Fruit fly (Drosophila melanogaster) whole organism, prepupa: ENCODE measurements around the gene spen.

Source experiments
- CG11294 ChIP-seq: fragments of 200-800 bp; sonication (Bioruptor generic); IDR thresholded peaks from 2 replicates; pipeline ENCODE4 v1.3.6; 2022; ENCODE audit warnings: missing biosample characterization, missing genetic modification characterization
- CG11902 ChIP-seq: fragments of 200-800 bp; sonication (Bioruptor generic); optimal IDR thresholded peaks from 3 replicates; lab custom pipeline; 2016; ENCODE audit warnings: missing biosample characterization, missing genetic modification characterization
- CG15336 ChIP-seq: fragments of 200-800 bp; sonication (Bioruptor generic); IDR thresholded peaks from 2 replicates; pipeline ENCODE4 v1.3.6; 2022; ENCODE audit warnings: missing biosample characterization, missing genetic modification characterization
- CG1621 ChIP-seq: fragments of 200-800 bp; sonication (Bioruptor generic); optimal IDR thresholded peaks from 3 replicates; lab custom pipeline; 2018; ENCODE audit warnings: missing biosample characterization, mild to moderate bottlenecking, missing genetic modification characterization
- CG16779 ChIP-seq: fragments of 200-800 bp; sonication (Bioruptor generic); optimal IDR thresholded peaks from 3 replicates; lab custom pipeline; 2017; ENCODE audit warnings: missing biosample characterization, mild to moderate bottlenecking, missing genetic modification characterization
- CG31627 ChIP-seq: fragments of 200-800 bp; sonication (Bioruptor generic); optimal IDR thresholded peaks from 3 replicates; lab custom pipeline; 2016; ENCODE audit warnings: missing biosample characterization, missing genetic modification characterization
- CG34406 ChIP-seq: fragments of 200-800 bp; sonication (Bioruptor generic); optimal IDR thresholded peaks from 3 replicates; lab custom pipeline; 2016; ENCODE audit warnings: missing biosample characterization, missing genetic modification characterization
- CG3919 ChIP-seq: fragments of 200-800 bp; sonication (Bioruptor generic); optimal IDR thresholded peaks from 3 replicates; lab custom pipeline; 2016; ENCODE audit warnings: missing biosample characterization, missing genetic modification characterization
- CG4318 ChIP-seq: fragments of 200-800 bp; sonication (Bioruptor generic); optimal IDR thresholded peaks from 3 replicates; lab custom pipeline; 2017; ENCODE audit warnings: missing biosample characterization, mild to moderate bottlenecking, missing genetic modification characterization
- CG6276 ChIP-seq: fragments of 200-800 bp; sonication (Bioruptor generic); optimal IDR thresholded peaks from 2 replicates; lab custom pipeline; 2017; ENCODE audit warnings: missing biosample characterization, mild to moderate bottlenecking, missing genetic modification characterization
- CG6792 ChIP-seq: fragments of 200-800 bp; sonication (Bioruptor generic); optimal IDR thresholded peaks from 3 replicates; lab custom pipeline; 2016; ENCODE audit warnings: missing biosample characterization, missing genetic modification characterization
- CG6808 ChIP-seq: fragments of 200-800 bp; sonication (Bioruptor generic); optimal IDR thresholded peaks from 3 replicates; lab custom pipeline; 2017; ENCODE audit warnings: missing biosample characterization, missing genetic modification characterization, mild to moderate bottlenecking, moderate library complexity, missing genetic modification reagents
- CG6854 ChIP-seq: fragments of 200-800 bp; sonication (Bioruptor generic); optimal IDR thresholded peaks from 2 replicates; lab custom pipeline; 2017; ENCODE audit warnings: missing biosample characterization, mild to moderate bottlenecking, missing genetic modification characterization
- CG7368 ChIP-seq: fragments of 200-800 bp; sonication (Bioruptor generic); optimal IDR thresholded peaks from 3 replicates; lab custom pipeline; 2016; ENCODE audit warnings: missing biosample characterization, missing genetic modification characterization
- CG8119 ChIP-seq: fragments of 200-800 bp; sonication (Bioruptor generic); IDR thresholded peaks from 3 replicates; pipeline ENCODE4 v1.3.6; 2022; ENCODE audit warnings: missing biosample characterization, missing genetic modification characterization
- CG9139 ChIP-seq: fragments of 200-800 bp; sonication (Bioruptor generic); optimal IDR thresholded peaks from 3 replicates; lab custom pipeline; 2017; ENCODE audit warnings: missing biosample characterization, mild to moderate bottlenecking, missing genetic modification characterization
- Eip78C ChIP-seq: fragments of 200-800 bp; sonication (Bioruptor generic); peaks from one replicate; lab custom pipeline; 2016; ENCODE audit warnings: missing biosample characterization, missing genetic modification characterization
- Eip93F ChIP-seq: fragments of 200-800 bp; sonication (Bioruptor generic); optimal IDR thresholded peaks from 2 replicates; lab custom pipeline; 2016; ENCODE audit warnings: missing biosample characterization, mild to moderate bottlenecking, missing genetic modification characterization
- Ets21C ChIP-seq: fragments of 200-800 bp; sonication (Bioruptor generic); optimal IDR thresholded peaks from 3 replicates; lab custom pipeline; 2016; ENCODE audit warnings: missing biosample characterization, missing genetic modification characterization
- Ets96B ChIP-seq: fragments of 200-800 bp; optimal IDR thresholded peaks from 2 replicates; lab custom pipeline; 2019; ENCODE audit warnings: missing biosample characterization, mild to moderate bottlenecking, missing genetic modification characterization, moderate library complexity
- Gug ChIP-seq: fragments of 200-800 bp; sonication (Bioruptor generic); IDR thresholded peaks from 2 replicates; pipeline ENCODE4 v1.3.6; 2022; ENCODE audit warnings: missing biosample characterization, missing genetic modification characterization
- Hr38 ChIP-seq: sonication (Bioruptor generic); optimal IDR thresholded peaks from 2 replicates; lab custom pipeline; 2016; ENCODE audit warnings: missing biosample characterization, missing genetic modification characterization
- Hr4 ChIP-seq: fragments of 200-800 bp; sonication (Bioruptor generic); optimal IDR thresholded peaks from 3 replicates; lab custom pipeline; 2016; ENCODE audit warnings: missing biosample characterization, missing genetic modification characterization
- Met ChIP-seq: fragments of 200-800 bp; sonication (Bioruptor generic); optimal IDR thresholded peaks from 3 replicates; lab custom pipeline; 2016; ENCODE audit warnings: missing biosample characterization, missing genetic modification characterization
- OdsH ChIP-seq: fragments of 200-800 bp; sonication (Bioruptor generic); optimal IDR thresholded peaks from 3 replicates; lab custom pipeline; 2016; ENCODE audit warnings: missing biosample characterization, missing genetic modification characterization
- Sox102F ChIP-seq: fragments of 200-800 bp; sonication (Bioruptor generic); optimal IDR thresholded peaks from 2 replicates; lab custom pipeline; 2016; ENCODE audit warnings: missing biosample characterization, mild to moderate bottlenecking, missing genetic modification characterization
- Sox14 ChIP-seq: fragments of 200-800 bp; sonication (Bioruptor generic); optimal IDR thresholded peaks from 3 replicates; lab custom pipeline; 2016; ENCODE audit warnings: missing biosample characterization, missing genetic modification characterization
- Sox15 ChIP-seq: fragments of 200-800 bp; sonication (Bioruptor generic); optimal IDR thresholded peaks from 3 replicates; lab custom pipeline; 2016; ENCODE audit warnings: missing biosample characterization, missing genetic modification characterization
- cyc ChIP-seq: fragments of 200-800 bp; sonication (Bioruptor generic); optimal IDR thresholded peaks from 3 replicates; lab custom pipeline; 2016; ENCODE audit warnings: missing biosample characterization, missing genetic modification characterization
- dsx ChIP-seq: fragments of 200-800 bp; optimal IDR thresholded peaks from 3 replicates; lab custom pipeline; 2019; ENCODE audit warnings: missing biosample characterization, mild to moderate bottlenecking, missing genetic modification characterization, moderate library complexity; ENCODE audit not compliant: poor library complexity, severe bottlenecking
- eg ChIP-seq: fragments of 200-800 bp; sonication (Bioruptor generic); IDR thresholded peaks from 3 replicates; pipeline ENCODE4 v1.3.6; 2022; ENCODE audit warnings: missing biosample characterization, missing genetic modification characterization
- fkh ChIP-seq: fragments of 200-800 bp; sonication (Bioruptor generic); optimal IDR thresholded peaks from 3 replicates; lab custom pipeline; 2017; ENCODE audit warnings: missing biosample characterization, mild to moderate bottlenecking, missing genetic modification characterization, moderate library complexity
- lz ChIP-seq: fragments of 200-800 bp; sonication (Bioruptor generic); optimal IDR thresholded peaks from 3 replicates; lab custom pipeline; 2016; ENCODE audit warnings: missing biosample characterization, missing genetic modification characterization
- net ChIP-seq: fragments of 200-800 bp; sonication (Bioruptor generic); optimal IDR thresholded peaks from 3 replicates; lab custom pipeline; 2016; ENCODE audit warnings: missing biosample characterization, missing genetic modification characterization
- salr ChIP-seq, 2 experiments: fragments of 200-800 bp; sonication (Bioruptor generic); optimal IDR thresholded peaks; 3 replicates each; lab custom pipeline; 2016 to 2018; ENCODE audit warnings: missing biosample characterization in 2 of 2, missing genetic modification characterization in 2 of 2, mild to moderate bottlenecking in 1 of 2
- spab ChIP-seq: fragments of 200-800 bp; sonication (Bioruptor generic); optimal IDR thresholded peaks from 2 replicates; lab custom pipeline; 2017; ENCODE audit warnings: missing biosample characterization, mild to moderate bottlenecking, missing genetic modification characterization, missing genetic modification reagents
- ss ChIP-seq, 2 experiments: fragments of 200-800 bp; sonication (Bioruptor generic); optimal IDR thresholded peaks; 2 replicates in 1 of 2; 3 replicates in 1 of 2; lab custom pipeline; 2017 to 2018; ENCODE audit warnings: mild to moderate bottlenecking in 2 of 2, missing biosample characterization in 2 of 2, missing genetic modification characterization in 2 of 2, moderate library complexity in 1 of 2
- svp ChIP-seq: fragments of 200-800 bp; sonication (Bioruptor generic); peaks from one replicate; lab custom pipeline; 2016; ENCODE audit warnings: missing biosample characterization, missing genetic modification characterization
- topi ChIP-seq: fragments of 200-800 bp; sonication (Bioruptor generic); optimal IDR thresholded peaks from 3 replicates; lab custom pipeline; 2016; ENCODE audit warnings: missing biosample characterization, missing genetic modification characterization
- vri ChIP-seq: fragments of 200-800 bp; sonication (Bioruptor generic); optimal IDR thresholded peaks from 3 replicates; lab custom pipeline; 2016; ENCODE audit warnings: missing biosample characterization, mild to moderate bottlenecking, missing genetic modification characterization

Gene spen

DNA sequence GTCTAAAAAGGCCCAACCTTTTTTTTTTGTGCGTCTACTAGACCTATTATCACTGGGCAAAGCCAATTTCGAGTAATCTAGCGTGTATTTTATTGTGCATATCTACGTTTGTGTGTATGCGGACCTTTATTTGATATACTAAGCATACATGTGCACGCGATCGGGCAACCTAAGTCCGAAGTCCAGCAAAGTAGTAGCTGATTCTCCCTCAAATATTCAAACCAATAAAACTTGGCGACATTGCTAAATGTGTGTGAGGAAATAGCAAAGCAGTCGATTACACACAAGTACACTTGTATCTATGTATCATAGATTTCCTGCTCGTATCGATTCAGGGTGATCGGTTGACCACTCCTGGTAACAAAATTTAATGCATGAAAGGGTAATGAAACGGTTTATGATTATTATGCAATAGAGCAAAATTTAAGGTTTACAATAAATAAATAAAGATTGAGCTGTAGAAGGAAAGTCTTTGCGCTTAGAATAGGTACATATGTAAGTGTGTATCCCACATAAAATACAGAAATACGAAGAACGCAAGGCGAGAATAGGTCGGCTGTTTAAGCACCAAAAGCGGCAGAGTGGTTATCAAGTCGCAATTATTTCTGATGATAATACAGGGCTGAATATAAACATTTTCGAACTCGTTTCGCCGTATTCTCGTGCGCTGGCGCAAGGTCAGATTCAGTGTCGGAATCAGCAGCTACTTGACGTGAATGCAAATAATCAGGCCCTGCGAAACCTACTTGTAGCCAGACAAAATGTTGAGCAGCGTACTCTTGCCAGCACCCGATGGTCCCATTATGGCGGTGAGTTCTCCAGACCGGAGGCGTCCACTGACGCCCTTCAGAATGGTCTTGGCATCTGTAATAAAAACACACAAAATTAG, 33.2 kb upstream of the spen start:
- peak; percentile 20 for TF ChIP-seq vri (GFP tag; lab: Kevin White, UChicago)
- TF ChIP-seq svp (GFP tag; lab: Kevin White, UChicago), result peak; percentile 91
- TF ChIP-seq fkh (GFP tag; lab: Kevin White, UChicago), result peak; percentile 7
- TF ChIP-seq Eip78C (GFP tag; lab: Kevin White, UChicago), result peak; percentile 60
- TF ChIP-seq Sox102F (GFP tag; lab: Kevin White, UChicago), result no peak
- peak; percentile 41 for TF ChIP-seq CG6276 (GFP tag; lab: Kevin White, UChicago)

DNA sequence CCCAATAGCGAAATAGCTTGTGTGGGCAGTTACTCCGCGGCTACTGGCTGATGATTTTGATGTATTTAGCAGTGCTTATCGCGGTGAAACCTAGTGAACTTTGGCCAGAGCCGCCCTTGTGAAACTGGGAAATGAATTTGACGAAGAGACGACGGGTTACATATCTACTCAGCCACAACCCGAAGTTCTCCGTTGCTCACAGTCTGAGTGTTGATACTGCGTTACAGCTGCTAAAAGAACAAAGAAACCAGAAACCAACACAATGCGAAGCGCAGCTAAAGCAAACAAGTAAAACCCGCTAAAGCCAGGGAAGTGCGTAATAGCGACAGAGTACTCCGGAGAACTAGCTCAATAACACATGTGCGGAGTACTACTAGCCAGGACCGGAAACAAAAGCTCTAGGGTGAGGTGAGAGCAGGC, 30.5 kb upstream of the spen start:
- TF ChIP-seq CG6808 (GFP tag; lab: Kevin White, UChicago) (peak; percentile 35), eg (peak; percentile 18; the same call in 1 of the 3 replicates), CG8119 (GFP tag; lab: Robert Waterston, UW) (0 out of 3 replicates have a peak, but pooled peaks have one; percentile 14), fkh (GFP tag; lab: Kevin White, UChicago) (peak; percentile 72), svp (GFP tag; lab: Kevin White, UChicago) (peak; percentile 16), Sox14 (GFP tag; lab: Kevin White, UChicago) (peak; percentile 85), Sox15 (GFP tag; lab: Kevin White, UChicago) (no peak), CG31627 (GFP tag; lab: Kevin White, UChicago) (no peak), spab (GFP tag; lab: Kevin White, UChicago) (peak; percentile 5), CG1621 (tag; lab: Kevin White, UChicago) (peak; percentile 89), Ets96B (tag; lab: Kevin White, UChicago) (no peak), Eip78C (GFP tag; lab: Kevin White, UChicago) (peak; percentile 76), ss (GFP tag; optimal IDR thresholded peaks at IDR 0.05; lab: Kevin White, UChicago) (peak in 1 of 2 experiments; percentile 62), CG9139 (GFP tag; lab: Kevin White, UChicago) (peak; percentile 37), CG34406 (no peak), vri (GFP tag; lab: Kevin White, UChicago) (no peak), CG7368 (no peak), CG11902 (no peak)

DNA sequence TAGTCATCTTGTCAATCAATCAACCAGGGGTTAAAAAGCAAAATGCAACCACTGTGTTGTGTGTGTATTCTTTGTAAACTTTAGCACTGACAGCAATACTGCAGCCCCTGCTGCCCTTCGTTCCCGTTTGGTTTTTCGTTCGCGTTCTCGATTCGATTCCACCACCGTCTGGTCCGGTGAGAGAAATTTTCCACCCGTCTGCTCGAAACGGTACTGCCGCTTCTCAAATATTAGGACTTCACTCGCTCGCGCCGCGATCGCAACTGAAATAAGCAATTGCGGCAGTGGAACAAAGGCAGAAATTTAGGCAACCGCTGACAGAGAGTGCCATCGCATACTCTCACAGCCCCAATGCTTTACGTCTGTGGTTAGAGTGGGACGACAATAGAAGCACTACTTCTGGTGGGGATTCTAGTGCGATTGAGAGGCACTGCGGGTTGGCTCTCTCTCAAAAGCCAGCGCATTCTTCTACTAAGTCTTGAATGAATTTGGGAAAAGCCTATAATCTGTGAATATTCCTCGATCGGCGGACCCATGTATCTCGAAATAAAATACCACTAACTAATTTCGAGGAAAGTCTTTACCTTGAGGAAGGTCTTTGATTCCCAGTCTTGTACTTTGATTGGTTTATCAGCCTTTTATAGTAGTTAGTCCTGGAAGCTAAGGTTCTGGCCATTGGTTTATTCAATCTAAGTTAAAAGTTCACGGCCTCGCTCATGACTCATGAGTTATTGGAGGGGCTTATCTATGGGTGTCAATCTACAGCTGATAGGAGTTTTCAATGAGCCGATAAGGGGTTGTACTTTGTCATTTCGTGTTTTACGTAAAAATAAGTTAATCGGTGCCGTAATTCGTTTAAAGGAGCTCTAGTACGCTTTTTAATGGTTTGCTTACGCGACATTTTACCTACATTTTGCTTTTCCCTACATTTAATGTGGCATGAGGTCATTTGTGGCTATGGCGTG, 29.6 kb upstream of the spen start:
- TF ChIP-seq CG8119 (GFP tag; lab: Robert Waterston, UW) (peak; percentile 66), CG9139 (GFP tag; lab: Kevin White, UChicago) (peak; percentile 63), ss (GFP tag; optimal IDR thresholded peaks at IDR 0.05; lab: Kevin White, UChicago) (peak; percentile 19 to 50), Met (peak; percentile 47), OdsH (GFP tag; lab: Kevin White, UChicago) (no peak), cyc (peak; percentile 11), salr (GFP tag; optimal IDR thresholded peaks at IDR 0.05; lab: Kevin White, UChicago) (peak in 1 of 2 experiments; percentile 10), CG15336 (GFP tag; lab: Robert Waterston, UW) (peak; percentile 47; the same call in 1 of the 2 replicates), Ets21C (GFP tag; lab: Kevin White, UChicago) (no peak), CG6808 (GFP tag; lab: Kevin White, UChicago) (peak; percentile 57), CG6792 (GFP tag; lab: Kevin White, UChicago) (peak; percentile 6), eg (peak; percentile 78; the same call in 2 of the 3 replicates), topi (GFP tag; lab: Kevin White, UChicago) (peak; percentile 49), CG11294 (GFP tag; lab: Robert Waterston, UW) (no peak), CG6276 (GFP tag; lab: Kevin White, UChicago) (peak; percentile 65), Hr38 (GFP tag; lab: Kevin White, UChicago) (no peak), Eip78C (GFP tag; lab: Kevin White, UChicago) (peak; percentile 83), CG3919 (GFP tag; lab: Kevin White, UChicago) (peak; percentile 47), CG11902 (no peak), CG6854 (GFP tag; lab: Kevin White, UChicago) (peak; percentile 91), fkh (GFP tag; lab: Kevin White, UChicago) (no peak), CG4318 (GFP tag; lab: Kevin White, UChicago) (no peak), Hr4 (GFP tag; lab: Kevin White, UChicago) (no peak), net (peak; percentile 85), Sox14 (GFP tag; lab: Kevin White, UChicago) (peak; percentile 96), Sox15 (GFP tag; lab: Kevin White, UChicago) (no peak), dsx (GFP tag; lab: Kevin White, UChicago) (peak; percentile 74), Eip93F (peak; percentile 83), Gug (peak; percentile 36; the same call in 1 of the 2 replicates), spab (GFP tag; lab: Kevin White, UChicago) (peak; percentile 12), lz (GFP tag; lab: Kevin White, UChicago) (peak; percentile 25), CG16779 (tag; lab: Kevin White, UChicago) (peak; percentile 80)
